Fruit fly (Drosophila melanogaster): ENCODE measurements around the gene CG15498.

dm6 chr3R:21528529-21528928 is 40.4 kb downstream of the CG15498 start:
- no peak for TF ChIP-seq Myc (optimal IDR thresholded peaks at IDR 0.05)
- no peak for TF ChIP-seq woc (GFP tag; optimal IDR thresholded peaks at IDR 0.05)
- TF ChIP-seq lola (GFP tag; optimal IDR thresholded peaks at IDR 0.05), result no peak
- no peak for TF ChIP-seq psq (GFP tag; optimal IDR thresholded peaks at IDR 0.05)
- TF ChIP-seq dl (GFP tag; optimal IDR thresholded peaks at IDR 0.05; ENCODE audit: insufficient read depth in 1 of 2, partially characterized antibody in 2 of 2), result no peak
- TF ChIP-seq h (GFP tag; optimal IDR thresholded peaks at IDR 0.05), result no peak

Data from whole organism, wandering third instar larva.